Fruit fly (Drosophila melanogaster) whole organism, embryonic: ENCODE measurements around the gene apolpp.
A peak's percentile ranks its signal among the peaks of the same experiment; 100 is the strongest.

Experiments
- Aef1 ChIP-seq: fragments of 200-800 bp; sonication (Bioruptor generic); IDR thresholded peaks from 3 replicates; pipeline ENCODE4 v1.3.6; 2022; ENCODE audit warnings: missing biosample characterization, missing genetic modification characterization
- CG10565 ChIP-seq: fragments of 200-800 bp; sonication (Bioruptor generic); optimal IDR thresholded peaks from 3 replicates; lab custom pipeline; 2016; ENCODE audit warnings: missing biosample characterization, mild to moderate bottlenecking, missing genetic modification characterization
- CG11560 ChIP-seq: fragments of 200-800 bp; sonication (Bioruptor generic); IDR thresholded peaks from 3 replicates; pipeline ENCODE4 v1.3.6; 2022; ENCODE audit warnings: missing biosample characterization, missing genetic modification characterization
- CG11723 ChIP-seq: fragments of 200-800 bp; sonication (Bioruptor generic); optimal IDR thresholded peaks from 2 replicates; lab custom pipeline; 2017; ENCODE audit warnings: missing biosample characterization, mild to moderate bottlenecking, missing genetic modification characterization
- CG12299 ChIP-seq: fragments of 200-800 bp; sonication (Bioruptor generic); optimal IDR thresholded peaks from 2 replicates; lab custom pipeline; 2018; ENCODE audit warnings: missing biosample characterization, mild to moderate bottlenecking, missing genetic modification characterization
- CG14965 ChIP-seq: fragments of 200-800 bp; sonication (Bioruptor generic); optimal IDR thresholded peaks from 2 replicates; lab custom pipeline; 2016; ENCODE audit warnings: missing biosample characterization, missing genetic modification characterization, borderline replicate concordance
- CG17385 ChIP-seq: fragments of 200-800 bp; sonication (Bioruptor generic); optimal IDR thresholded peaks from 3 replicates; lab custom pipeline; 2018; ENCODE audit warnings: missing biosample characterization, mild to moderate bottlenecking, missing genetic modification characterization
- CG17912 ChIP-seq: fragments of 200-800 bp; sonication (Bioruptor generic); optimal IDR thresholded peaks from 2 replicates; lab custom pipeline; 2018; ENCODE audit warnings: missing biosample characterization, mild to moderate bottlenecking, missing genetic modification characterization
- CG18262 ChIP-seq: fragments of 200-800 bp; optimal IDR thresholded peaks from 3 replicates; lab custom pipeline; 2019; ENCODE audit warnings: missing biosample characterization, mild to moderate bottlenecking, missing genetic modification characterization, moderate library complexity
- CG1832 ChIP-seq: fragments of 200-800 bp; sonication (Bioruptor generic); optimal IDR thresholded peaks from 2 replicates; lab custom pipeline; 2017; ENCODE audit warnings: missing biosample characterization, mild to moderate bottlenecking, missing genetic modification characterization, inconsistent platforms
- CG2199 ChIP-seq: fragments of 200-800 bp; sonication (Bioruptor generic); IDR thresholded peaks from 3 replicates; pipeline ENCODE4 v1.3.6; 2022; ENCODE audit warnings: missing biosample characterization, missing genetic modification characterization
- CG2875 ChIP-seq: fragments of 200-800 bp; sonication (Bioruptor generic); optimal IDR thresholded peaks from 2 replicates; lab custom pipeline; 2017; ENCODE audit warnings: missing biosample characterization, mild to moderate bottlenecking, missing genetic modification characterization, missing genetic modification reagents
- CG3163 ChIP-seq: fragments of 200-800 bp; sonication (Bioruptor generic); optimal IDR thresholded peaks from 3 replicates; lab custom pipeline; 2016; ENCODE audit warnings: missing biosample characterization, missing genetic modification characterization
- CG3407 ChIP-seq: fragments of 200-800 bp; sonication (Bioruptor generic); optimal IDR thresholded peaks from 2 replicates; lab custom pipeline; 2018; ENCODE audit warnings: missing biosample characterization, mild to moderate bottlenecking, missing genetic modification characterization
- CG34376 ChIP-seq: fragments of 200-800 bp; sonication (Bioruptor generic); optimal IDR thresholded peaks from 2 replicates; lab custom pipeline; 2018; ENCODE audit warnings: missing biosample characterization, mild to moderate bottlenecking, missing genetic modification characterization
- CG4360 ChIP-seq: fragments of 200-800 bp; sonication (Bioruptor generic); IDR thresholded peaks from 2 replicates; pipeline ENCODE4 v1.3.6; 2022; ENCODE audit warnings: missing biosample characterization, missing genetic modification characterization
- CG4404 ChIP-seq: fragments of 200-800 bp; sonication (Bioruptor generic); IDR thresholded peaks from 2 replicates; pipeline ENCODE4 v1.3.6; 2022; ENCODE audit warnings: missing biosample characterization, missing genetic modification characterization
- CG6813 ChIP-seq: fragments of 200-800 bp; sonication (Bioruptor generic); optimal IDR thresholded peaks from 2 replicates; lab custom pipeline; 2017; ENCODE audit warnings: missing biosample characterization, missing genetic modification characterization, mild to moderate bottlenecking, moderate library complexity, missing genetic modification reagents
- CG7357 ChIP-seq: fragments of 200-800 bp; sonication (Bioruptor generic); IDR thresholded peaks from 3 replicates; pipeline ENCODE4 v1.3.6; 2022; ENCODE audit warnings: missing biosample characterization, missing genetic modification characterization
- CG8478 ChIP-seq: fragments of >200 bp; optimal IDR thresholded peaks from 2 replicates; lab custom pipeline; 2018
- CG9437 ChIP-seq: fragments of 200-800 bp; sonication (Bioruptor generic); optimal IDR thresholded peaks from 2 replicates; lab custom pipeline; 2018; ENCODE audit warnings: missing biosample characterization, mild to moderate bottlenecking, missing genetic modification characterization
- Doc3 ChIP-seq: fragments of 200-800 bp; sonication (Bioruptor generic); IDR thresholded peaks from 3 replicates; pipeline ENCODE4 v1.3.6; 2022; ENCODE audit warnings: missing biosample characterization, missing genetic modification characterization; ENCODE audit not compliant: partially characterized antibody
- E2f2 ChIP-seq: fragments of 200-800 bp; sonication (Bioruptor generic); IDR thresholded peaks from 2 replicates; pipeline ENCODE4 v1.3.6; 2022; ENCODE audit warnings: missing biosample characterization, missing genetic modification characterization
- Ets65A ChIP-seq: fragments of 200-800 bp; sonication (Bioruptor generic); peaks from one replicate; lab custom pipeline; 2016; ENCODE audit warnings: missing biosample characterization, missing genetic modification characterization
- Ets97D ChIP-seq: fragments of 200-800 bp; sonication (Bioruptor generic); optimal IDR thresholded peaks from 3 replicates; lab custom pipeline; 2016; ENCODE audit warnings: missing biosample characterization, missing genetic modification characterization
- Lhr ChIP-seq: fragments of 200-800 bp; sonication (Bioruptor generic); optimal IDR thresholded peaks from 3 replicates; lab custom pipeline; 2017; ENCODE audit warnings: mild to moderate bottlenecking, missing biosample characterization, missing genetic modification reagents, missing genetic modification characterization
- Meics ChIP-seq: fragments of 200-800 bp; sonication (Bioruptor generic); optimal IDR thresholded peaks from 2 replicates; lab custom pipeline; 2017; ENCODE audit warnings: missing biosample characterization, mild to moderate bottlenecking, missing genetic modification characterization
- Nf-YB ChIP-seq: fragments of 200-800 bp; sonication (Bioruptor generic); optimal IDR thresholded peaks from 3 replicates; lab custom pipeline; 2019; ENCODE audit warnings: missing biosample characterization, mild to moderate bottlenecking, missing genetic modification characterization, moderate library complexity
- ab ChIP-seq: fragments of 200-800 bp; sonication (Bioruptor generic); optimal IDR thresholded peaks from 2 replicates; lab custom pipeline; 2016; ENCODE audit warnings: missing biosample characterization, missing genetic modification characterization
- abd-A ChIP-seq: fragments of 200-800 bp; sonication (Bioruptor generic); optimal IDR thresholded peaks from 3 replicates; lab custom pipeline; 2019; ENCODE audit warnings: missing biosample characterization, mild to moderate bottlenecking, missing genetic modification characterization, moderate library complexity
- crp ChIP-seq, 2 experiments: fragments of 200-800 bp; sonication (Bioruptor generic); optimal IDR thresholded peaks; 2 replicates in 1 of 2; 3 replicates in 1 of 2; lab custom pipeline; 2017; ENCODE audit warnings: missing biosample characterization in 2 of 2, missing genetic modification characterization in 2 of 2, mild to moderate bottlenecking in 1 of 2, moderate library complexity in 1 of 2
- dan ChIP-seq: fragments of 200-800 bp; sonication (Bioruptor generic); IDR thresholded peaks from 2 replicates; pipeline ENCODE4 v1.3.6; 2022; ENCODE audit warnings: missing biosample characterization, missing genetic modification characterization
- exex ChIP-seq: fragments of 200-800 bp; sonication (Bioruptor generic); optimal IDR thresholded peaks from 4 replicates; lab custom pipeline; 2018; ENCODE audit warnings: missing biosample characterization, mild to moderate bottlenecking, missing genetic modification characterization, moderate library complexity
- eyg ChIP-seq: fragments of 200-800 bp; sonication (Bioruptor generic); optimal IDR thresholded peaks from 3 replicates; lab custom pipeline; 2016; ENCODE audit warnings: missing biosample characterization, missing genetic modification characterization
- gce ChIP-seq: fragments of 200-800 bp; sonication (Bioruptor generic); IDR thresholded peaks from 3 replicates; pipeline ENCODE4 v1.3.6; 2022; ENCODE audit warnings: missing biosample characterization, missing genetic modification characterization
- gcm2 ChIP-seq: fragments of 200-800 bp; sonication (Bioruptor generic); optimal IDR thresholded peaks from 2 replicates; lab custom pipeline; 2016; ENCODE audit warnings: missing biosample characterization, missing genetic modification characterization
- gfzf ChIP-seq: fragments of 200-800 bp; sonication (Bioruptor generic); optimal IDR thresholded peaks from 2 replicates; lab custom pipeline; 2016; ENCODE audit warnings: missing biosample characterization, mild to moderate bottlenecking, missing genetic modification characterization, moderate library complexity
- ham ChIP-seq: fragments of 200-800 bp; sonication (Bioruptor generic); IDR thresholded peaks from 2 replicates; pipeline ENCODE4 v1.3.6; 2022; ENCODE audit warnings: missing biosample characterization, missing genetic modification characterization
- hkb ChIP-seq, 2 experiments: fragments of 200-800 bp in 1 of 2; fragments of >200 bp in 1 of 2; sonication (Bioruptor generic) in 1 of 2; IDR thresholded peaks in 1 of 2; optimal IDR thresholded peaks in 1 of 2; 2 replicates each; pipeline versions ENCODE4 v1.3.6 to Lab custom; 2017 to 2022; ENCODE audit warnings: missing biosample characterization in 1 of 2, missing genetic modification characterization in 1 of 2
- lola ChIP-seq, 3 experiments: fragments of >200 bp in 2 of 3; fragments of 200-800 bp in 1 of 3; sonication (Bioruptor generic) in 1 of 3; optimal IDR thresholded peaks; 2 replicates each; lab custom pipeline; 2017 to 2019; ENCODE audit warnings: missing biosample characterization in 3 of 3, missing genetic modification characterization in 3 of 3, mild to moderate bottlenecking in 1 of 3, moderate library complexity in 1 of 3
- luna ChIP-seq: fragments of 200-800 bp; sonication (Bioruptor generic); optimal IDR thresholded peaks from 2 replicates; lab custom pipeline; 2016; ENCODE audit warnings: missing biosample characterization, missing genetic modification characterization
- pho ChIP-seq: fragments of 200-800 bp; sonication (Bioruptor generic); optimal IDR thresholded peaks from 2 replicates; lab custom pipeline; 2016; ENCODE audit warnings: missing biosample characterization, missing genetic modification characterization
- pita ChIP-seq: fragments of 200-800 bp; sonication (Bioruptor generic); optimal IDR thresholded peaks from 2 replicates; lab custom pipeline; 2017; ENCODE audit warnings: missing biosample characterization, mild to moderate bottlenecking, missing genetic modification characterization
- repo ChIP-seq: fragments of 200-800 bp; sonication (Bioruptor generic); optimal IDR thresholded peaks from 2 replicates; lab custom pipeline; 2016; ENCODE audit warnings: missing biosample characterization, missing genetic modification characterization
- slp2 ChIP-seq: fragments of 200-800 bp; sonication (Bioruptor generic); optimal IDR thresholded peaks from 2 replicates; lab custom pipeline; 2016; ENCODE audit warnings: missing biosample characterization, missing genetic modification characterization
- sob ChIP-seq: fragments of 200-800 bp; sonication (Bioruptor generic); IDR thresholded peaks from 2 replicates; pipeline ENCODE4 v1.3.6; 2022; ENCODE audit warnings: missing biosample characterization, missing genetic modification characterization
- tin ChIP-seq: fragments of 200-800 bp; sonication (Bioruptor generic); optimal IDR thresholded peaks from 3 replicates; lab custom pipeline; 2016; ENCODE audit warnings: missing biosample characterization, missing genetic modification characterization
- trem ChIP-seq: fragments of 200-800 bp; optimal IDR thresholded peaks from 3 replicates; lab custom pipeline; 2019; ENCODE audit warnings: missing biosample characterization, mild to moderate bottlenecking, missing genetic modification characterization, moderate library complexity
- vvl ChIP-seq: fragments of 200-800 bp; sonication (Bioruptor generic); IDR thresholded peaks from 2 replicates; pipeline ENCODE4 v1.3.6; 2022; ENCODE audit warnings: missing biosample characterization, missing genetic modification characterization
- wek ChIP-seq: fragments of 200-800 bp; sonication (Bioruptor generic); optimal IDR thresholded peaks from 3 replicates; lab custom pipeline; 2018; ENCODE audit warnings: missing biosample characterization, mild to moderate bottlenecking, missing genetic modification characterization, moderate library complexity

apolpp gene

DNA sequence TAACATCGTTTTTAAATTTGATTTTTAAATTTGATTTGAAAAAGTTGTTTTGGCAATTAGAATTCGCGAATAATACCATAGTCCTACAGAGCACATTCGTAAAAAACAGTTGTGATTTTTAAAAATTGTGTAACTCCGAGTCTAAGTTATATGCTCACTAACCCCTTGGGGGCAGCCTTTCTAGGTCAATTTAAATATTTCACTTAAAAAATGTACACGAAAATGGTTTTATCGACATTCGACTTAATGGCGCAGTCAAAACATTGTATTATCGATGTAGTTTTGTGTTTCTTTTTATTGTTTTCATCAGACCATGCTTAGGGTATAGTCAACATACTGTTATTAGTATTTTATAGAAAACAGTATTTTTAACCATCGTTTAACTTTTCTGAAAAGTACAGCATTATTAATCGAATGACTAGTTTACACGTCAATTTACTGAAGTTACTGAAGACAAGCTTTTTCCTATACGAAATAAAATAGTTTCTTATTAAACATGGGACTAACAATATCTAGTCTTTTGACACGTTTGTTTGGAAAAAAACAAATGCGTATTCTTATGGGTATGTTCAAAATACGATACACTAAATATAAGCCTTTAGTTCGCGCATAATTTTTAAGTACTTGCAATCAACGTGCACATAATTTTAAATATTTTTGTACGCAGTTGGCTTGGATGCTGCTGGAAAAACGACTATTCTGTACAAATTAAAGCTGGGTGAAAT is 63.2 kb downstream of the apolpp start, which contains the start of gene Arf4 (continued):
- TF ChIP-seq tin (GFP tag; lab: Kevin White, UChicago) (no peak), abd-A (no peak), CG34376 (GFP tag; lab: Kevin White, UChicago) (no peak), E2f2 (no peak), CG10565 (GFP tag; lab: Kevin White, UChicago) (no peak), pita (GFP tag; lab: Kevin White, UChicago) (no peak), CG4404 (no peak), CG8478 (lab: Kevin White, UChicago) (no peak), CG17385 (GFP tag; lab: Kevin White, UChicago) (no peak), CG1832 (GFP tag; lab: Kevin White, UChicago) (no peak), sob (GFP tag; lab: Robert Waterston, UW) (no peak), CG6813 (GFP tag; lab: Kevin White, UChicago) (no peak), gce (no peak), CG18262 (no peak), Aef1 (GFP tag; lab: Robert Waterston, UW) (no peak), CG11723 (GFP tag; lab: Kevin White, UChicago) (peak; percentile 71), CG14965 (GFP tag; lab: Kevin White, UChicago) (no peak), eyg (GFP tag; lab: Kevin White, UChicago) (no peak), Nf-YB (GFP tag; lab: Kevin White, UChicago) (no peak), trem (tag; lab: Kevin White, UChicago) (peak; percentile 30), CG11560 (tag; lab: Robert Waterston, UW) (no peak), vvl (GFP tag; lab: Robert Waterston, UW) (no peak), repo (no peak), gcm2 (no peak), Ets65A (GFP tag; lab: Kevin White, UChicago) (no peak), luna (GFP tag; lab: Kevin White, UChicago) (no peak), CG2875 (no peak), CG3163 (GFP tag; lab: Kevin White, UChicago) (no peak), Ets97D (GFP tag; lab: Kevin White, UChicago) (peak; percentile 18), CG2199 (GFP tag; lab: Robert Waterston, UW) (no peak), wek (GFP tag; lab: Kevin White, UChicago) (no peak), exex (no peak), pho (GFP tag; lab: Kevin White, UChicago) (no peak), crp (GFP tag; optimal IDR thresholded peaks at IDR 0.05; lab: Kevin White, UChicago) (no peak), CG12299 (tag; lab: Kevin White, UChicago) (no peak), CG4360 (no peak; the same call in 1 of the 2 replicates), gfzf (GFP tag; lab: Kevin White, UChicago) (peak; percentile 71), ab (GFP tag; lab: Kevin White, UChicago) (no peak), ham (GFP tag; lab: Robert Waterston, UW) (no peak), CG17912 (no peak), slp2 (GFP tag; lab: Kevin White, UChicago) (no peak), Doc3 (no peak), Lhr (GFP tag; lab: Kevin White, UChicago) (peak; percentile 47), Meics (GFP tag; lab: Kevin White, UChicago) (no peak), CG9437 (GFP tag; lab: Kevin White, UChicago) (no peak), hkb (optimal IDR thresholded peaks at IDR 0.05; lab: Kevin White, UChicago) (no peak), hkb (GFP tag; IDR thresholded peaks at IDR 0.05; lab: Robert Waterston, UW) (no peak), lola (GFP tag; optimal IDR thresholded peaks at IDR 0.05; lab: Kevin White, UChicago) (peak in 1 of 3 experiments; percentile 80), CG7357 (GFP tag; lab: Robert Waterston, UW) (peak; percentile 91), dan (GFP tag; lab: Robert Waterston, UW) (no peak), CG3407 (GFP tag; lab: Kevin White, UChicago) (no peak)
